Worm (Caenorhabditis elegans): ENCODE data around the gene F48A11.4.

Gene F48A11.4

ce11 chrII:221212-221611 lies 4.8 kb upstream of the F48A11.4 start (continued):
- TF ChIP-seq unc-86 (tag; optimal IDR thresholded peaks at IDR 0.05) (peak; percentile 68), hlh-17 (GFP tag; optimal IDR thresholded peaks at IDR 0.05; ENCODE audit: borderline replicate concordance) (no peak), skn-1 (tag; optimal IDR thresholded peaks at IDR 0.05) (peak; percentile 72), elt-3 (tag; optimal IDR thresholded peaks at IDR 0.05) (peak in 3 of 6 experiments; percentile 7 to 25 (median 15)), lin-14 (GFP tag; optimal IDR thresholded peaks at IDR 0.05) (peak; percentile 96), nhr-28 (tag; optimal IDR thresholded peaks at IDR 0.05) (no peak), fkh-4 (tag; optimal IDR thresholded peaks at IDR 0.05; ENCODE audit: borderline replicate concordance) (no peak), fkh-8 (tag; optimal IDR thresholded peaks at IDR 0.05) (peak; percentile 68), C16A3.4 (tag; optimal IDR thresholded peaks at IDR 0.05) (peak; percentile 55), nhr-85 (tag) (peak; percentile 93), zag-1 (tag; optimal IDR thresholded peaks at IDR 0.05) (no peak), jun-1 (tag; optimal IDR thresholded peaks at IDR 0.05) (peak; percentile 54), mep-1 (tag; optimal IDR thresholded peaks at IDR 0.05) (peak; percentile 77), rnt-1 (tag; optimal IDR thresholded peaks at IDR 0.05) (peak; percentile 76), snu-23 (GFP tag; optimal IDR thresholded peaks at IDR 0.05) (peak; percentile 90), dsc-1 (tag; optimal IDR thresholded peaks at IDR 0.05) (peak; percentile 48), irx-1 (tag; optimal IDR thresholded peaks at IDR 0.05) (peak; percentile 52), elt-2 (tag; optimal IDR thresholded peaks at IDR 0.05) (peak; percentile 5), nhr-237 (tag; optimal IDR thresholded peaks at IDR 0.05) (no peak), sox-4 (tag; optimal IDR thresholded peaks at IDR 0.05) (no peak), zip-4 (GFP tag; optimal IDR thresholded peaks at IDR 0.05) (no peak), snpc-4 (tag; optimal IDR thresholded peaks at IDR 0.05) (no peak), fos-1 (tag; optimal IDR thresholded peaks at IDR 0.05) (peak; percentile 38), nhr-11 (tag; optimal IDR thresholded peaks at IDR 0.05) (no peak), efl-3 (GFP tag; optimal IDR thresholded peaks at IDR 0.05) (no peak), nhr-19 (GFP tag; conservative IDR thresholded peaks at IDR 0.05) (peak; percentile 70), ztf-4 (tag; optimal IDR thresholded peaks at IDR 0.05) (peak; percentile 83), ceh-8 (GFP tag; optimal IDR thresholded peaks at IDR 0.05) (no peak), mdl-1 (tag; optimal IDR thresholded peaks at IDR 0.05) (peak; percentile 50 to 92), ceh-82 (tag; optimal IDR thresholded peaks at IDR 0.05) (peak; percentile 52 to 69 (median 67)), nhr-20 (tag; optimal IDR thresholded peaks at IDR 0.05) (peak; percentile 79), dpl-1 (GFP tag; optimal IDR thresholded peaks at IDR 0.05) (peak; percentile 58 to 78 (median 72)), hlh-4 (tag; optimal IDR thresholded peaks at IDR 0.05) (no peak), nhr-71 (tag; optimal IDR thresholded peaks at IDR 0.05) (peak; percentile 90), egl-13 (tag; optimal IDR thresholded peaks at IDR 0.05) (no peak), pqm-1 (tag; optimal IDR thresholded peaks at IDR 0.05) (no peak), lin-15B (tag; optimal IDR thresholded peaks at IDR 0.05) (peak; percentile 33), nhr-84 (tag; optimal IDR thresholded peaks at IDR 0.05) (no peak), lin-39 (tag; optimal IDR thresholded peaks at IDR 0.05) (no peak), C04F5.9 (tag; optimal IDR thresholded peaks at IDR 0.05) (no peak), ama-1 (optimal IDR thresholded peaks at IDR 0.05) (no peak), lin-35 (GFP tag; optimal IDR thresholded peaks at IDR 0.05) (peak; percentile 81 to 85), aly-2 (tag; optimal IDR thresholded peaks at IDR 0.05) (no peak), aha-1 (tag; optimal IDR thresholded peaks at IDR 0.05) (no peak), swsn-7 (tag; optimal IDR thresholded peaks at IDR 0.05) (peak; percentile 71), ztf-11 (tag; optimal IDR thresholded peaks at IDR 0.05) (peak in 1 of 2 experiments; percentile 62), ceh-90 (tag; optimal IDR thresholded peaks at IDR 0.05) (no peak), lir-3 (tag; optimal IDR thresholded peaks at IDR 0.05; ENCODE audit: poor library complexity) (no peak), fkh-10 (GFP tag; optimal IDR thresholded peaks at IDR 0.05) (no peak), tbx-2 (tag; optimal IDR thresholded peaks at IDR 0.05) (peak; percentile 81), grh-1 (GFP tag; IDR thresholded peaks at IDR 0.05) (no peak), isw-1 (GFP tag; IDR thresholded peaks at IDR 0.05) (peak; percentile 26; the same call in 1 of the 2 replicates), nhr-77 (tag; optimal IDR thresholded peaks at IDR 0.05) (peak; percentile 25), nhr-12 (tag; optimal IDR thresholded peaks at IDR 0.05) (no peak)
